Fruit fly (Drosophila melanogaster): ENCODE measurements around the gene kon.

Gene kon

dm6 chr2L:18496834-18497233, 6.9 kb downstream of the kon start (continued):
- TF ChIP-seq inv (GFP tag; IDR thresholded peaks at IDR 0.05; ENCODE audit: partially characterized antibody) (no peak), pan (optimal IDR thresholded peaks at IDR 0.05) (no peak), pan (GFP tag; optimal IDR thresholded peaks at IDR 0.05 in 1 of 2, IDR thresholded peaks at IDR 0.05 in 1 of 2) (no peak), CG9817 (tag; optimal IDR thresholded peaks at IDR 0.05) (no peak), CG14014 (GFP tag; IDR thresholded peaks at IDR 0.05) (no peak), CG10147 (GFP tag; optimal IDR thresholded peaks at IDR 0.05) (no peak), Hr78 (GFP tag; optimal IDR thresholded peaks at IDR 0.05) (peak in 1 of 2 experiments; percentile 13), amos (GFP tag; IDR thresholded peaks at IDR 0.05; ENCODE audit: partially characterized antibody) (no peak), Deaf1 (tag; optimal IDR thresholded peaks at IDR 0.05) (no peak), run (tag; optimal IDR thresholded peaks at IDR 0.05) (no peak), Nf-YC (tag; optimal IDR thresholded peaks at IDR 0.05) (no peak), ind (GFP tag; optimal IDR thresholded peaks at IDR 0.05) (no peak), CG10979 (tag; optimal IDR thresholded peaks at IDR 0.05) (no peak), CG11398 (GFP tag; optimal IDR thresholded peaks at IDR 0.05) (no peak), toy (GFP tag; IDR thresholded peaks at IDR 0.05) (no peak), CG12299 (tag; optimal IDR thresholded peaks at IDR 0.05) (no peak), CG7271 (tag; optimal IDR thresholded peaks at IDR 0.05) (no peak), kni (GFP tag; optimal IDR thresholded peaks at IDR 0.05) (peak; percentile 75), fru (optimal IDR thresholded peaks at IDR 0.05) (no peak), CG2875 (GFP tag; optimal IDR thresholded peaks at IDR 0.05) (peak; percentile 57), CG17912 (GFP tag; optimal IDR thresholded peaks at IDR 0.05) (no peak), vfl (GFP tag; optimal IDR thresholded peaks at IDR 0.05) (no peak), CG14667 (GFP tag; IDR thresholded peaks at IDR 0.05) (no peak), Xbp1 (GFP tag; optimal IDR thresholded peaks at IDR 0.05) (no peak)

dm6 chr2L:18493122-18493521, 10.7 kb downstream of the kon start:
- no peak for TF ChIP-seq CG8290 (GFP tag; optimal IDR thresholded peaks at IDR 0.05)
- TF ChIP-seq CG8290 (tag; optimal IDR thresholded peaks at IDR 0.05) = no peak
- TF ChIP-seq chn (GFP tag; optimal IDR thresholded peaks at IDR 0.05) = no peak
- TF ChIP-seq Drgx (GFP tag; IDR thresholded peaks at IDR 0.05) = peak; percentile 41; the same call in 1 of the 2 replicates

- TF ChIP-seq zen (tag; optimal IDR thresholded peaks at IDR 0.05) (peak; percentile 70), CG16863 (GFP tag; optimal IDR thresholded peaks at IDR 0.05) (no peak), CG30431 (GFP tag; optimal IDR thresholded peaks at IDR 0.05) (no peak), klu (GFP tag; IDR thresholded peaks at IDR 0.05) (no peak), tll (GFP tag; optimal IDR thresholded peaks at IDR 0.05) (peak in 1 of 2 experiments; percentile 78), cad (GFP tag; optimal IDR thresholded peaks at IDR 0.05) (peak; percentile 90), CG15479 (GFP tag; optimal IDR thresholded peaks at IDR 0.05) (peak; percentile 66), crol (GFP tag; IDR thresholded peaks at IDR 0.05) (no peak), CG3838 (GFP tag; optimal IDR thresholded peaks at IDR 0.05) (no peak)
Observed at dm6 chr2L:18486828-18487227, 16.9 kb downstream of the kon start.

dm6 chr2L:18485211-18485610, 18.6 kb downstream of the kon start, which contains the start of gene grnd:
TSS of gene grnd (plus strand) at chr2L:18485417.
- TF ChIP-seq tll (GFP tag; optimal IDR thresholded peaks at IDR 0.05) = peak in 1 of 2 experiments; percentile 80
- TF ChIP-seq eve (GFP tag; optimal IDR thresholded peaks at IDR 0.05) = peak in 1 of 2 experiments; percentile 22
- TF ChIP-seq chinmo (GFP tag; IDR thresholded peaks at IDR 0.05; ENCODE audit: partially characterized antibody) = peak; percentile 79; the same call in 1 of the 4 replicates
- peak; percentile 9 for TF ChIP-seq wek (GFP tag; optimal IDR thresholded peaks at IDR 0.05)
- peak; percentile 81 for TF ChIP-seq CG12155 (GFP tag; optimal IDR thresholded peaks at IDR 0.05)
- no peak for TF ChIP-seq ash1 (GFP tag; optimal IDR thresholded peaks at IDR 0.05)
- peak; percentile 26; the same call in 1 of the 2 replicates for TF ChIP-seq amos (GFP tag; IDR thresholded peaks at IDR 0.05; ENCODE audit: partially characterized antibody)
- no peak for TF ChIP-seq CG17802 (tag; optimal IDR thresholded peaks at IDR 0.05)
- peak; percentile 60; the same call in 1 of the 3 replicates for TF ChIP-seq CG6175 (GFP tag; IDR thresholded peaks at IDR 0.05)
- TF ChIP-seq CG2199 (GFP tag; IDR thresholded peaks at IDR 0.05) = peak; percentile 64; the same call in 1 of the 3 replicates
- peak; percentile 4 for TF ChIP-seq nom (GFP tag; optimal IDR thresholded peaks at IDR 0.05)
- no peak for TF ChIP-seq CG11723 (GFP tag; optimal IDR thresholded peaks at IDR 0.05)
- TF ChIP-seq Jarid2 (GFP tag; optimal IDR thresholded peaks at IDR 0.05) = peak; percentile 46
- TF ChIP-seq mirr (GFP tag; optimal IDR thresholded peaks at IDR 0.05) = peak; percentile 16
